Worm (Caenorhabditis elegans): ENCODE measurements around the gene nlp-46.

The nlp-46 gene

DNA sequence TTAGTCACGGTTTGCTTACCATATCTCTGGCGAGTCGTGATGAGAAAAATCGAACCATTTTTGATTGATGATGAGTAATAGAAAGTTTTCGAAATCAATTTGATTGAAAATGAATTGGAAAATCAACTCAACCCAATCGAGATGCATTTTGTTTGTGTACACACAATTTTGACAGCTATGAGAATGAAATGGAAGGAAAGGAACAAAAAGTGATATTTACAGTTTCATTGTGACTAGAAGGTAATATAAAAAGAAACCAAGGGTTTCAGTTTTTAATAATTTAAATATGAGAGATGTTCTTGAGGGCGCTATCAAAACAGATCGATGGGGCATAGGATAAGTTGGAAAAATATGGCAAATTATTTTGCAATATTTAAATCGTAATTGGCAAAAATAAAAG, 11.1 kb upstream of the nlp-46 start, which contains the start of gene cal-1:
TSS of gene cal-1 (minus strand) at position 101 of the 400 bp plus-strand sequence.
- TF ChIP-seq klf-2 (GFP tag; conservative IDR thresholded peaks at IDR 0.05) (no peak), T22C8.4 (GFP tag; IDR thresholded peaks at IDR 0.05) (no peak), med-1 (GFP tag; optimal IDR thresholded peaks at IDR 0.05; ENCODE audit: insufficient read depth) (no peak), cog-1 (tag; optimal IDR thresholded peaks at IDR 0.05) (no peak)

DNA sequence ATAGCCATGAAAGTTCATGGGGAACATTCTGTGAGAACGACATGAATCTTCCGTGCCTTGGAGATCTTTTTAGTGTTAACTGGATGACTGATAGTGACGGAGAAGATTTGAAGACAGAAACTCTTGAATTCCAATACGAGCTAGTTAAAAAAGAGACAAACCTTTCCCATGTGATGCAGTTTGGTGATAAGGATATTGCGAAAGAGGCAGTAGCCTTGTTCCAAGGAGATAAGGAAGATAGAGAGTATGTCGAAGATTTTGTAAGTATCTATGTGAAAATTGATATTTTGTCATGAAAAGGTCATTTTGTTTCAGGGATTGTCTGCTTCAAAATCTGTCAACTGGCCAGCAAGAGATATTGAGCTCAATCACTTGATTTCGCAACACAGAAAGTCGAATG, 7.8 kb upstream of the nlp-46 start:
- TF ChIP-seq cog-1 (tag; optimal IDR thresholded peaks at IDR 0.05) (no peak), klf-2 (GFP tag; conservative IDR thresholded peaks at IDR 0.05) (no peak), tab-1 (GFP tag; IDR thresholded peaks at IDR 0.05) (no peak), ref-1 (GFP tag; conservative IDR thresholded peaks at IDR 0.05) (no peak), ztf-23 (GFP tag; IDR thresholded peaks at IDR 0.05) (no peak), flt-1 (GFP tag; IDR thresholded peaks at IDR 0.05) (no peak), med-1 (GFP tag; optimal IDR thresholded peaks at IDR 0.05; ENCODE audit: insufficient read depth) (no peak), ztf-29 (GFP tag; IDR thresholded peaks at IDR 0.05) (no peak), T22C8.4 (GFP tag; IDR thresholded peaks at IDR 0.05) (no peak)

DNA sequence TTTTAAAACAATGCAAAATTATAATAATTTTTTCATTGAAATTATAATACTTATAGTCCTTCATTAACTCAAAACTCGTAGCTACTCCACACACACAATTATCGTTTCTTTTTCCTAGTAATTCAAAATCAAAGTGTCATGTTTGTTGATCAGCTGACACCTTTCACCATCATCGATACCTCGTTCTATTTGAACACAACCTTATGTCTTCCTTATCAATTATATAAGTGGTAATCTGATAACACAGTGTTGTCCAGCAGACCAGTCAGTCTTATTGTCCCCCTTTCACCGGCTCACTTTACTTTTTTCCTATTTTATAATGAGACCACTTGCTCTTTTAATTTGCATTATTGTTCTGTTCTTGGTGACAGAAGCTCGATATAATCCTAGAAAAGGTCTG, 6.7 kb upstream of the nlp-46 start, which contains the start of the genes T28H10.2 and lgmn-1:
TSS of gene T28H10.2 (minus strand) at position 177 of the 400 bp plus-strand sequence.
TSS of gene lgmn-1 (plus strand) at position 284 of the 400 bp plus-strand sequence.
- TF ChIP-seq ztf-23 (GFP tag; IDR thresholded peaks at IDR 0.05), result no peak
- no peak for TF ChIP-seq flt-1 (GFP tag; IDR thresholded peaks at IDR 0.05)

DNA sequence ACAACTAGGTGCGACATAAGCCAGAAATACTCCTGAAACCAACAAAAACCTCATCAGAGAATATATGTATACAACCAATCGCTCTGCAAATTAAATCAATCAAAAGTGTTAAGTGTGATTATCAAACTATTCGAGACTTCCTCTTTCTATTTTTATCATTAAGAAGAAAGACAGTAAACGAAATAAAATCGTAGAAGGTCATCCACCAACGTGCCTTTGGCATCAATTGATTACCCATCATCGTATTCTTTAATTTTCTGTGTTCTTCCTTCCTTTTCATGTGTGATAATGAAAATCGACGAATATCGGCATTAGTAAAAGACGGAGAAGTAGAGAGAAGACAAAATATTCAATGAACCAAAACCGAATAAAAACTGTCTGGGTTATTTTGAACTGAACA, 5.9 kb upstream of the nlp-46 start:
- TF ChIP-seq flt-1 (GFP tag; IDR thresholded peaks at IDR 0.05), result no peak
- TF ChIP-seq med-1 (GFP tag; optimal IDR thresholded peaks at IDR 0.05; ENCODE audit: insufficient read depth), result no peak
- no peak for TF ChIP-seq T22C8.4 (GFP tag; IDR thresholded peaks at IDR 0.05)
- no peak for TF ChIP-seq ref-1 (GFP tag; conservative IDR thresholded peaks at IDR 0.05)
- TF ChIP-seq cog-1 (tag; optimal IDR thresholded peaks at IDR 0.05), result no peak
- no peak for TF ChIP-seq klf-2 (GFP tag; conservative IDR thresholded peaks at IDR 0.05)
- no peak for TF ChIP-seq ztf-23 (GFP tag; IDR thresholded peaks at IDR 0.05)
- no peak for TF ChIP-seq ztf-29 (GFP tag; IDR thresholded peaks at IDR 0.05)
- no peak for TF ChIP-seq tab-1 (GFP tag; IDR thresholded peaks at IDR 0.05)

DNA sequence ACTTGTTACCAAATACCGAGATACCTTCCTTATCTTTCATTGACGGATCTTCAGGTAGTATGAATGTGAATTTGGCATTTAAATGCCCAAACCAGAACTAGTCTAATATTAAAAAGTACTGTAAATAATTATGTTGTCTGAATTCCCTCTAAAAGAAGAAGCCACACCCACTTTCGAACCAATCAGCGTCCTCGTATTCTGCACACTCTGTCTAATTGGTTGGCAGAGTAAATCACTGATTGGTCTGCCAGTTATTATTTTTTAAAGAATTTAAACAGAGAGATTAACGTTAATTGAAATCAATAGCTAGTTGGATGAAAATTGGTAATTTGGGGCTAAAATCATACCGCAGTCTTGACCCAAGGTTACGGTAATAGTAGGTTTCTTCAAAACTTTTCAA, 355 bp downstream of the nlp-46 start:
- TF ChIP-seq klf-2 (GFP tag; conservative IDR thresholded peaks at IDR 0.05) (no peak), ztf-23 (GFP tag; IDR thresholded peaks at IDR 0.05) (no peak), ztf-29 (GFP tag; IDR thresholded peaks at IDR 0.05) (no peak), T22C8.4 (GFP tag; IDR thresholded peaks at IDR 0.05) (no peak), flt-1 (GFP tag; IDR thresholded peaks at IDR 0.05) (no peak), med-1 (GFP tag; optimal IDR thresholded peaks at IDR 0.05; ENCODE audit: insufficient read depth) (no peak), tab-1 (GFP tag; IDR thresholded peaks at IDR 0.05) (no peak), cog-1 (tag; optimal IDR thresholded peaks at IDR 0.05) (no peak), ref-1 (GFP tag; conservative IDR thresholded peaks at IDR 0.05) (no peak)

DNA sequence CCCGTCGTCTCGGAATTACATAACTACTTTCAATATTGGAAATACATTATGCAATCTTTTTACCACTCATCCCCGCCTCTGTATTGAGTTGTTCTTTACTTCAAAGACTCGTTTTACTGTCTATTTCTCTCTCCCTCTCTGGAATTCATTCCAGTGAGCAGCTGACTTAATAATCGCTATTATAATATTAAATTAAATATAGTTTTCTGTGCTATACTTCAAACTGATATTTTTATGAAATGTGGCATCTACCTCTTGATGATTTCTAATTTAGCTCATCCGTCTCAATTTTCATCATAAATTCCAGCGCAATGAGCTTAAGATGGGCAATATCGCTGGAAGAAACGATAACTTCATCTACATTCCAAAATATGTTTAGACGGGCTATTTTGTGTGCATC, 2.6 kb downstream of the nlp-46 start, which contains the start of gene T28H10.1:
TSS of gene T28H10.1 (plus strand) at position 301 of the 400 bp plus-strand sequence.
- TF ChIP-seq ref-1 (GFP tag; conservative IDR thresholded peaks at IDR 0.05) (no peak), ztf-29 (GFP tag; IDR thresholded peaks at IDR 0.05) (no peak), med-1 (GFP tag; optimal IDR thresholded peaks at IDR 0.05; ENCODE audit: insufficient read depth) (no peak), klf-2 (GFP tag; conservative IDR thresholded peaks at IDR 0.05) (no peak), tab-1 (GFP tag; IDR thresholded peaks at IDR 0.05) (no peak), flt-1 (GFP tag; IDR thresholded peaks at IDR 0.05) (no peak), T22C8.4 (GFP tag; IDR thresholded peaks at IDR 0.05) (no peak), ztf-23 (GFP tag; IDR thresholded peaks at IDR 0.05) (no peak), cog-1 (tag; optimal IDR thresholded peaks at IDR 0.05) (no peak)

DNA sequence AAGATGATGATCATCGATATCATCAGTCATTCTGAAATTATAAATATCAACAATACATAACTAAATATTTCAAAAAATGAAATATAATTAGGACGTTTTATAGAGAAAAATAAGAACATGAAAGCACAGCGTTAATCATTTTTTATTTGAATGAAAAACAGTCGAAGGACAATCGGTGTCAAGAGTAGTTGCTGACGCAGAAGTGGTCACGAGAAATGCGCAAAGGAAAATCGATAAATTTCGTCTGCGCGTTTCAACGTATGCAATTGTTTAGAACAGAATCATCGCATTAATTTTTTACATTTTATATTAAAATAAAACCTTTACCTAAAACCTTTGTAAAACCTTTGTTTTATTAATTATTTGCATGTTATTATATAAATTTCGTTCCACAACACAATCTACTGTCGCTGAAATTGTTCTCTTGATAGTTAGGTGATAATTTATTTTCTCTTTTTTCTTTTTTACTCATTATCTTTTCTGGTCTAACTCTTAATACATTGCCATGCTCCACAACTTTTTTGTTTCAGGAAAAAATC, 8.3 kb downstream of the nlp-46 start, which contains the start of the genes W04D2.4 and rbm-25:
TSS of gene W04D2.4 (minus strand) at position 31 of the 539 bp plus-strand sequence.
TSS of gene rbm-25 (plus strand) at position 489 of the 539 bp plus-strand sequence.
- TF ChIP-seq med-1 (GFP tag; optimal IDR thresholded peaks at IDR 0.05; ENCODE audit: insufficient read depth) (no peak), T22C8.4 (GFP tag; IDR thresholded peaks at IDR 0.05) (peak; percentile 94), ztf-29 (GFP tag; IDR thresholded peaks at IDR 0.05) (no peak)

DNA sequence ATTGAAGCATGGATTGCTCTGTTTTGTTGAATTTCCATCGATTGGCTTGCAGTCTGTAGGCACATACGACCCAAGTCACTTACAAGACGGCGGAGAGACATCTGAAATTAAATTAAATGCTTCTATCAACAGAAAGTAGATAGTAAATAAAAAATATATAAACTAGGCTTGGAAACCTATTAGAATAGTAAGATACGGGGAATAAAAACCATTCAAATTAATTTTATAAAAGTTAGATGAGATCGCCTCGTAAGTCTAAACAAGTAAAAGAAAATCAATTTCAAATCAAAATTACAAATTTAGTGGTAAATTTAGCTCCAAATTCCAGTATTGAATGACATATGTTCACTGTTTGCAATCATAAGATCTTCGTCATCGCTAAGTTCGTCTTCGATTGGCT, 11.6 kb downstream of the nlp-46 start, which contains the start of gene mrps-11:
TSS of gene mrps-11 (minus strand) at position 101 of the 400 bp plus-strand sequence.
- no peak for TF ChIP-seq ztf-29 (GFP tag; IDR thresholded peaks at IDR 0.05)
- no peak for TF ChIP-seq med-1 (GFP tag; optimal IDR thresholded peaks at IDR 0.05; ENCODE audit: insufficient read depth)
- TF ChIP-seq ref-1 (GFP tag; conservative IDR thresholded peaks at IDR 0.05), result no peak
- no peak for TF ChIP-seq tab-1 (GFP tag; IDR thresholded peaks at IDR 0.05)
- no peak for TF ChIP-seq T22C8.4 (GFP tag; IDR thresholded peaks at IDR 0.05)
- TF ChIP-seq cog-1 (tag; optimal IDR thresholded peaks at IDR 0.05), result no peak
- no peak for TF ChIP-seq ztf-23 (GFP tag; IDR thresholded peaks at IDR 0.05)
- no peak for TF ChIP-seq flt-1 (GFP tag; IDR thresholded peaks at IDR 0.05)
- TF ChIP-seq klf-2 (GFP tag; conservative IDR thresholded peaks at IDR 0.05), result no peak

DNA sequence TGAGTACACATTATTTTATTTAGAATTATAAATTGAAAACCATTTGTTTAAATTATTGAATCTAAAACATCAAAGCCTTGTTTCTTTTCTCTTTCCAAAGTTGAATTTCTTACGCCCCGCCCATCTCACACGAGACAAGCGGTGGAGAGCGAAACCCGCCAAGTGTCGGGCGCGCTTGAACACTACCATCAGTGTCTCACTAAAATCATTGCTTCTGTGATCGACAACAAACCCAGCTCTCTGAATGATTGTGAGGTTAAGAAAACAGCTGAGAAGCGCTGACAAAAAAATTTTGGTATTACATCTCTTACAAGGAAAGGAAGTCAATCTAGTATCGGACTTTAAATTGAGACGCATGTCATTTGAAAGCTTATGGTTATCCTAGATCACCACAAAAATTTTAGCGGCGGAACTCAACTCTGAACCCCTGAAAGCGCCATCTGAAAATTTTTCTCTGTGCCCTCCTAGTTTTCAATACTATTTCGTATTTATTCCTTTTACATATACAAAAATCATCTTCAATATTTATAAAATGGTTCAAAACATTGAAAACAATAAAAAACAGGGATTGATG, 14.9 kb downstream of the nlp-46 start:
- TF ChIP-seq ztf-29 (GFP tag; IDR thresholded peaks at IDR 0.05), result no peak
- no peak for TF ChIP-seq ref-1 (GFP tag; conservative IDR thresholded peaks at IDR 0.05)
- TF ChIP-seq klf-2 (GFP tag; conservative IDR thresholded peaks at IDR 0.05), result 0 out of 2 replicates have a peak, but pooled peaks have one; percentile 16
- peak; percentile 23; the same call in 1 of the 2 replicates for TF ChIP-seq flt-1 (GFP tag; IDR thresholded peaks at IDR 0.05)
- no peak for TF ChIP-seq tab-1 (GFP tag; IDR thresholded peaks at IDR 0.05)
- TF ChIP-seq med-1 (GFP tag; optimal IDR thresholded peaks at IDR 0.05; ENCODE audit: insufficient read depth), result no peak

DNA sequence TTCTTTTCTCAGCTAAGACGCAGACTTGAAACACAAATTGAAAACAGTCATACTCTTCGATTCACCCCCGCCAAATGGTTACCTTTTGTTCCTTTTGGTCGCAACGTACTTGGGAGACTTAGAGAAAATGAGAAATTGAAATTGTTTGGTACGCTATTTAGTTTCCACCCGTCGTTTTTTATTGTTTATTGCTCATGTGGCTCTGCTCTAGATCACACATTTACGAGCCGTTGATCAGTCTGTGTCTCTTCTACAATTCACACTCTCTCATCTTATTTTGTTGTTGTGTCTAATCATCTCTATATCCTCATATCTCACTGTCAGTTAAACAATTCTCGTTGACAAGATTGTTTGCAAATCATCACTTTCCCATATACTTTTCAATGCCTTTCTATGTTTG, 18.1 kb downstream of the nlp-46 start:
- no peak for TF ChIP-seq ref-1 (GFP tag; conservative IDR thresholded peaks at IDR 0.05)
- no peak for TF ChIP-seq ztf-29 (GFP tag; IDR thresholded peaks at IDR 0.05)
- TF ChIP-seq ztf-23 (GFP tag; IDR thresholded peaks at IDR 0.05), result no peak
- TF ChIP-seq T22C8.4 (GFP tag; IDR thresholded peaks at IDR 0.05), result no peak
- no peak for TF ChIP-seq flt-1 (GFP tag; IDR thresholded peaks at IDR 0.05)
- TF ChIP-seq klf-2 (GFP tag; conservative IDR thresholded peaks at IDR 0.05), result no peak
- TF ChIP-seq cog-1 (tag; optimal IDR thresholded peaks at IDR 0.05), result no peak
- TF ChIP-seq tab-1 (GFP tag; IDR thresholded peaks at IDR 0.05), result no peak
- no peak for TF ChIP-seq med-1 (GFP tag; optimal IDR thresholded peaks at IDR 0.05; ENCODE audit: insufficient read depth)
